Fruit fly (Drosophila melanogaster) whole organism, adult: ENCODE measurements around the gene Mic26-27.

Experiments used
- CG11617 ChIP-seq: fragments of 200-800 bp; sonication (Bioruptor generic); optimal IDR thresholded peaks from 2 replicates; lab custom pipeline; 2017; ENCODE audit warnings: mild to moderate bottlenecking, missing biosample characterization, missing genetic modification reagents, missing genetic modification characterization
- CG12768 ChIP-seq: fragments of 200-800 bp; sonication (Bioruptor generic); optimal IDR thresholded peaks from 2 replicates; lab custom pipeline; 2017; ENCODE audit warnings: missing biosample characterization, missing genetic modification characterization, mild to moderate bottlenecking, moderate library complexity, missing genetic modification reagents
- CG14711 ChIP-seq: fragments of 200-800 bp; sonication (Bioruptor generic); optimal IDR thresholded peaks from 2 replicates; lab custom pipeline; 2018; ENCODE audit warnings: missing biosample characterization, mild to moderate bottlenecking, missing genetic modification characterization, moderate library complexity
- CG1620 ChIP-seq: fragments of 200-800 bp; sonication (Bioruptor generic); optimal IDR thresholded peaks from 2 replicates; lab custom pipeline; 2016; ENCODE audit warnings: missing biosample characterization, missing genetic modification characterization
- CG33017 ChIP-seq: fragments of 200-800 bp; sonication (Bioruptor generic); optimal IDR thresholded peaks from 2 replicates; lab custom pipeline; 2018; ENCODE audit warnings: missing biosample characterization, mild to moderate bottlenecking, missing genetic modification characterization, moderate library complexity
- CG5204 ChIP-seq: fragments of 200-800 bp; sonication (Bioruptor generic); optimal IDR thresholded peaks from 2 replicates; lab custom pipeline; 2016; ENCODE audit warnings: missing biosample characterization, missing genetic modification characterization
- CG7045 ChIP-seq: fragments of 200-800 bp; sonication (Bioruptor generic); optimal IDR thresholded peaks from 2 replicates; lab custom pipeline; 2017; ENCODE audit warnings: missing biosample characterization, mild to moderate bottlenecking, missing genetic modification characterization
- CG7101 ChIP-seq: fragments of 200-800 bp; sonication (Bioruptor generic); optimal IDR thresholded peaks from 2 replicates; lab custom pipeline; 2018; ENCODE audit warnings: missing biosample characterization, mild to moderate bottlenecking, missing genetic modification characterization, moderate library complexity
- Clk ChIP-seq: fragments of 200-800 bp; sonication (Bioruptor generic); optimal IDR thresholded peaks from 2 replicates; lab custom pipeline; 2017; ENCODE audit warnings: missing biosample characterization, missing genetic modification characterization
- Crg-1 ChIP-seq: fragments of 200-800 bp; sonication (Bioruptor generic); optimal IDR thresholded peaks from 2 replicates; lab custom pipeline; 2016; ENCODE audit warnings: missing biosample characterization, missing genetic modification characterization
- Hr96 ChIP-seq: fragments of 200-800 bp; sonication (Bioruptor generic); optimal IDR thresholded peaks from 2 replicates; lab custom pipeline; 2016; ENCODE audit warnings: missing biosample characterization, missing genetic modification characterization
- Mnt ChIP-seq: fragments of 200-800 bp; sonication (Bioruptor generic); optimal IDR thresholded peaks from 2 replicates; lab custom pipeline; 2016; ENCODE audit warnings: missing biosample characterization, mild to moderate bottlenecking, missing genetic modification characterization
- bab1 ChIP-seq: fragments of 200-800 bp; sonication (Bioruptor generic); optimal IDR thresholded peaks from 3 replicates; lab custom pipeline; 2019; ENCODE audit warnings: missing biosample characterization, mild to moderate bottlenecking, missing genetic modification characterization, moderate library complexity
- cic ChIP-seq: fragments of 200-800 bp; sonication (Bioruptor generic); optimal IDR thresholded peaks from 2 replicates; lab custom pipeline; 2017; ENCODE audit warnings: missing biosample characterization, mild to moderate bottlenecking, missing genetic modification characterization, moderate library complexity
- cnc ChIP-seq, 2 experiments: fragments of >200 bp; optimal IDR thresholded peaks; 2 replicates each; lab custom pipeline; 2017
- kay ChIP-seq: fragments of 200-800 bp; sonication (Bioruptor generic); peaks from one replicate; lab custom pipeline; 2016; ENCODE audit warnings: missing biosample characterization, missing genetic modification characterization, borderline replicate concordance
- ovo ChIP-seq: fragments of 200-800 bp; sonication (Bioruptor generic); optimal IDR thresholded peaks from 2 replicates; lab custom pipeline; 2016; ENCODE audit warnings: missing biosample characterization, missing genetic modification characterization
- pad ChIP-seq: fragments of 200-800 bp; sonication (Bioruptor generic); optimal IDR thresholded peaks from 3 replicates; lab custom pipeline; 2017; ENCODE audit warnings: missing biosample characterization, missing genetic modification characterization, mild to moderate bottlenecking, moderate library complexity, missing genetic modification reagents
- tj ChIP-seq: fragments of 200-800 bp; sonication (Bioruptor generic); optimal IDR thresholded peaks from 3 replicates; lab custom pipeline; 2017; ENCODE audit warnings: missing biosample characterization, mild to moderate bottlenecking, missing genetic modification characterization, moderate library complexity
- toe ChIP-seq: fragments of 200-800 bp; sonication (Bioruptor generic); optimal IDR thresholded peaks from 2 replicates; lab custom pipeline; 2016; ENCODE audit warnings: missing biosample characterization, missing genetic modification characterization

Gene Mic26-27

dm6 chr3R:16152369-16152768, 5.7 kb upstream of the Mic26-27 start:
- TF ChIP-seq CG14711 (tag; lab: Kevin White, UChicago), result no peak
- no peak for TF ChIP-seq CG5204 (GFP tag; lab: Kevin White, UChicago)
- TF ChIP-seq Mnt, result no peak
- no peak for TF ChIP-seq ovo
- no peak for TF ChIP-seq Crg-1 (GFP tag; lab: Kevin White, UChicago)
- no peak for TF ChIP-seq CG1620
- no peak for TF ChIP-seq CG11617 (GFP tag; lab: Kevin White, UChicago)
- no peak for TF ChIP-seq CG7101 (tag; lab: Kevin White, UChicago)
- TF ChIP-seq tj (GFP tag; lab: Kevin White, UChicago), result no peak
- TF ChIP-seq pad (GFP tag; lab: Kevin White, UChicago), result no peak

DNA sequence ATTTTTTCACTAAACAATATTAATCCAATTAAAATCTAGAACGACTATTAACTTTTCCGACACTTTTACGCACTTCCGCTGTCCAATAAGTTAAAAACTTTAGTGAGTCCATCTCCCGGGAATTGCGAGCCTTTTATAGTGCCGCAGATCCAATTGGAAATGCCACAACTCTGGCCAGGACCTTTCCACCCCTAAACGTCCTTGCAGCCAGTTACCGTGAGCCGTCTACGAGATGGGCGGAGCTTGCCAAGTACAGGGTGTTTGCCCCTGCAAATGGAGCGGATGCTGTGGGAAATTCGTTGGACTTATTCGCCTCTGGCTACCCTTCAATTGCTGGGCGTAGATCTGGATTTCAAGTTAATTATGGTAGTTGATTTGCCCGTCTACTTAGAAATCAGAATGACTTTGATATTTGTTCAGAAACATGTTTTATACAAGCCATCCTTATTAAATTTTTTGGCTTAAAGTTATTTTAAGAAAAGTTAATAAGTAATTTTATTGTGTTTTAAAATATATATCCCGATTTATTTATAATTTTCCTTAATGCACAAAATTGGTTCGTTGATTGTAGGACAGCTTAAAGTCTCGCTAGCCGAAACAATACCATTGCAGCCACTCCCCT, 4.7 kb upstream of the Mic26-27 start, which contains the start of gene Fer2:
Fer2 (minus strand) TSS at position 74 of the 622 bp plus-strand sequence.
- no peak for TF ChIP-seq tj (GFP tag; lab: Kevin White, UChicago)
- TF ChIP-seq cic, result no peak
- TF ChIP-seq bab1, result no peak
- TF ChIP-seq Crg-1 (GFP tag; lab: Kevin White, UChicago), result no peak
- no peak for TF ChIP-seq toe (GFP tag; lab: Kevin White, UChicago)
- no peak for TF ChIP-seq Mnt
- TF ChIP-seq kay (GFP tag; lab: Kevin White, UChicago), result no peak
- no peak for TF ChIP-seq Clk (GFP tag; lab: Kevin White, UChicago)
- TF ChIP-seq CG14711 (tag; lab: Kevin White, UChicago), result no peak
- TF ChIP-seq Hr96 (GFP tag; lab: Kevin White, UChicago), result no peak
- no peak for TF ChIP-seq CG5204 (GFP tag; lab: Kevin White, UChicago)
- no peak for TF ChIP-seq CG1620
- no peak for TF ChIP-seq ovo
- TF ChIP-seq cnc (optimal IDR thresholded peaks at IDR 0.05; lab: Kevin White, UChicago), result no peak
- no peak for TF ChIP-seq CG7101 (tag; lab: Kevin White, UChicago)
- no peak for TF ChIP-seq CG33017 (tag; lab: Kevin White, UChicago)
- TF ChIP-seq pad (GFP tag; lab: Kevin White, UChicago), result no peak
- no peak for TF ChIP-seq CG7045 (GFP tag; lab: Kevin White, UChicago)
- no peak for TF ChIP-seq CG11617 (GFP tag; lab: Kevin White, UChicago)

dm6 chr3R:16148712-16149111, 2.1 kb upstream of the Mic26-27 start:
- TF ChIP-seq CG7045 (GFP tag; lab: Kevin White, UChicago), result no peak
- TF ChIP-seq pad (GFP tag; lab: Kevin White, UChicago), result no peak
- no peak for TF ChIP-seq CG11617 (GFP tag; lab: Kevin White, UChicago)

dm6 chr3R:16135616-16136015, 11.0 kb downstream of the Mic26-27 start:
- no peak for TF ChIP-seq Clk (GFP tag; lab: Kevin White, UChicago)
- no peak for TF ChIP-seq CG14711 (tag; lab: Kevin White, UChicago)
- TF ChIP-seq ovo, result no peak
- no peak for TF ChIP-seq CG33017 (tag; lab: Kevin White, UChicago)
- no peak for TF ChIP-seq CG7045 (GFP tag; lab: Kevin White, UChicago)
- TF ChIP-seq pad (GFP tag; lab: Kevin White, UChicago), result no peak
- no peak for TF ChIP-seq CG7101 (tag; lab: Kevin White, UChicago)
- no peak for TF ChIP-seq Hr96 (GFP tag; lab: Kevin White, UChicago)

DNA sequence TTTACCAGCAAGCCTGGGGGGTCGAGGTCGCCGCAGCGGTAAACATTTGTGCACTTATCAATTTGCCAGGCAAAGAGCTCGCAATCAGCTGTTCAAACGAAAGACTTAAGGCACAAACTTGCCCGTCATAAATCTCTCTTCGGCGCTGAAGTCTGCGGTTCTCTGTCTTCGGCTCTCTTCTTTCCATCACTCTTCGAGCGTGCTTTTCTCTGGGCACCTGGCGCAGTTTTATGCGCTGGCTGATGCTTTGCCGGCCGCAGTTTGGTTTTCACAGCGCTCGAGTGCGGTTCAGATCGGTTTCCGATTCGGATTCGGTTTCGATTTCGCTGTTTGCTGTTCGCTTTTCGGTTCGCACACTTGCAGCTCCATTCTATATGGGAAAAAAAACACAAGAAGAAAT, 18.2 kb downstream of the Mic26-27 start:
- TF ChIP-seq cic, result no peak
- TF ChIP-seq CG7045 (GFP tag; lab: Kevin White, UChicago), result no peak
- TF ChIP-seq CG11617 (GFP tag; lab: Kevin White, UChicago), result no peak
- no peak for TF ChIP-seq Hr96 (GFP tag; lab: Kevin White, UChicago)
- no peak for TF ChIP-seq CG14711 (tag; lab: Kevin White, UChicago)
- no peak for TF ChIP-seq cnc (optimal IDR thresholded peaks at IDR 0.05; lab: Kevin White, UChicago)
- no peak for TF ChIP-seq CG12768 (GFP tag; lab: Kevin White, UChicago)
- TF ChIP-seq Clk (GFP tag; lab: Kevin White, UChicago), result no peak
- TF ChIP-seq tj (GFP tag; lab: Kevin White, UChicago), result no peak
- TF ChIP-seq kay (GFP tag; lab: Kevin White, UChicago), result no peak
- TF ChIP-seq CG5204 (GFP tag; lab: Kevin White, UChicago), result no peak
- TF ChIP-seq Crg-1 (GFP tag; lab: Kevin White, UChicago), result no peak
- no peak for TF ChIP-seq CG33017 (tag; lab: Kevin White, UChicago)
- TF ChIP-seq CG1620, result no peak
- no peak for TF ChIP-seq bab1
- TF ChIP-seq toe (GFP tag; lab: Kevin White, UChicago), result no peak

- TF ChIP-seq Mnt, result no peak
- TF ChIP-seq pad (GFP tag; lab: Kevin White, UChicago), result no peak
- no peak for TF ChIP-seq toe (GFP tag; lab: Kevin White, UChicago)
- TF ChIP-seq Crg-1 (GFP tag; lab: Kevin White, UChicago), result no peak
- no peak for TF ChIP-seq CG12768 (GFP tag; lab: Kevin White, UChicago)
- no peak for TF ChIP-seq CG33017 (tag; lab: Kevin White, UChicago)
Observed at dm6 chr3R:16119441-16119840, 27.2 kb downstream of the Mic26-27 start.

- no peak for TF ChIP-seq Hr96 (GFP tag; lab: Kevin White, UChicago)
- TF ChIP-seq tj (GFP tag; lab: Kevin White, UChicago), result no peak
- no peak for TF ChIP-seq Clk (GFP tag; lab: Kevin White, UChicago)
- TF ChIP-seq toe (GFP tag; lab: Kevin White, UChicago), result no peak
- TF ChIP-seq CG12768 (GFP tag; lab: Kevin White, UChicago), result no peak
- TF ChIP-seq kay (GFP tag; lab: Kevin White, UChicago), result no peak
- TF ChIP-seq Mnt, result no peak
- TF ChIP-seq Crg-1 (GFP tag; lab: Kevin White, UChicago), result no peak
- no peak for TF ChIP-seq bab1
- no peak for TF ChIP-seq CG11617 (GFP tag; lab: Kevin White, UChicago)
Observed at dm6 chr3R:16117359-16117758, 29.3 kb downstream of the Mic26-27 start.
